Fruit fly (Drosophila melanogaster): ENCODE data around the gene kirre.

Gene kirre

dm6 chrX:2738663-2739062, 1.5 kb upstream of the kirre start, which contains the start of gene crm:
Gene crm, minus strand, starts transcription at chrX:2738773.
- TF ChIP-seq rgr (GFP tag; optimal IDR thresholded peaks at IDR 0.05) (no peak), Jra (GFP tag; optimal IDR thresholded peaks at IDR 0.05) (no peak), Rel (GFP tag; optimal IDR thresholded peaks at IDR 0.05) (no peak), Rel (tag; optimal IDR thresholded peaks at IDR 0.05) (peak; percentile 5), HLH106 (tag; optimal IDR thresholded peaks at IDR 0.05) (no peak), pan (optimal IDR thresholded peaks at IDR 0.05) (no peak), woc (GFP tag; optimal IDR thresholded peaks at IDR 0.05) (peak; percentile 39), Dfd (GFP tag; optimal IDR thresholded peaks at IDR 0.05) (no peak), Myc (optimal IDR thresholded peaks at IDR 0.05) (peak; percentile 94)

dm6 chrX:2742067-2742466, 1.9 kb downstream of the kirre start:
- TF ChIP-seq rgr (GFP tag; optimal IDR thresholded peaks at IDR 0.05) = no peak
- TF ChIP-seq dmrt93B (GFP tag; optimal IDR thresholded peaks at IDR 0.05) = no peak
- no peak for TF ChIP-seq lola (GFP tag; optimal IDR thresholded peaks at IDR 0.05)
- TF ChIP-seq HLH106 (tag; optimal IDR thresholded peaks at IDR 0.05) = no peak
- TF ChIP-seq psq (GFP tag; optimal IDR thresholded peaks at IDR 0.05) = no peak
- TF ChIP-seq Hr78 (GFP tag; optimal IDR thresholded peaks at IDR 0.05) = no peak
- no peak for TF ChIP-seq CG32264 (GFP tag; optimal IDR thresholded peaks at IDR 0.05)
- TF ChIP-seq dsf (GFP tag; optimal IDR thresholded peaks at IDR 0.05; ENCODE audit: borderline replicate concordance) = no peak
- no peak for TF ChIP-seq pan (optimal IDR thresholded peaks at IDR 0.05)
- no peak for TF ChIP-seq OdsH (GFP tag; optimal IDR thresholded peaks at IDR 0.05)
- TF ChIP-seq tai (GFP tag; optimal IDR thresholded peaks at IDR 0.05) = no peak
- TF ChIP-seq CG9705 (GFP tag; optimal IDR thresholded peaks at IDR 0.05) = no peak
- TF ChIP-seq woc (GFP tag; optimal IDR thresholded peaks at IDR 0.05) = no peak
- TF ChIP-seq usp (GFP tag; optimal IDR thresholded peaks at IDR 0.05) = no peak
- TF ChIP-seq Vsx2 (GFP tag; optimal IDR thresholded peaks at IDR 0.05; ENCODE audit: partially characterized antibody) = no peak
- no peak for TF ChIP-seq Dif (GFP tag; optimal IDR thresholded peaks at IDR 0.05; ENCODE audit: partially characterized antibody)

- TF ChIP-seq Hnf4 (GFP tag; optimal IDR thresholded peaks at IDR 0.05) (no peak), Rel (GFP tag; optimal IDR thresholded peaks at IDR 0.05) (no peak), Rel (tag; optimal IDR thresholded peaks at IDR 0.05) (no peak), dl (GFP tag; optimal IDR thresholded peaks at IDR 0.05; ENCODE audit: insufficient read depth in 1 of 2, partially characterized antibody in 2 of 2) (no peak), Hr78 (GFP tag; optimal IDR thresholded peaks at IDR 0.05) (no peak), Vsx2 (GFP tag; optimal IDR thresholded peaks at IDR 0.05; ENCODE audit: partially characterized antibody) (no peak), sage (GFP tag; optimal IDR thresholded peaks at IDR 0.05) (no peak), dsf (GFP tag; optimal IDR thresholded peaks at IDR 0.05; ENCODE audit: borderline replicate concordance) (no peak), OdsH (GFP tag; optimal IDR thresholded peaks at IDR 0.05) (peak; percentile 54), CG32264 (GFP tag; optimal IDR thresholded peaks at IDR 0.05) (no peak), jim (GFP tag; optimal IDR thresholded peaks at IDR 0.05) (no peak), Myc (optimal IDR thresholded peaks at IDR 0.05) (no peak), dmrt93B (GFP tag; optimal IDR thresholded peaks at IDR 0.05) (no peak), Mio (GFP tag; optimal IDR thresholded peaks at IDR 0.05) (no peak), Dif (GFP tag; optimal IDR thresholded peaks at IDR 0.05; ENCODE audit: partially characterized antibody) (no peak), h (GFP tag; optimal IDR thresholded peaks at IDR 0.05) (peak; percentile 72), Jra (GFP tag; optimal IDR thresholded peaks at IDR 0.05) (no peak), N (GFP tag; optimal IDR thresholded peaks at IDR 0.05) (no peak), Hr83 (GFP tag; optimal IDR thresholded peaks at IDR 0.05; ENCODE audit: poor library complexity, severe bottlenecking) (no peak), sv (GFP tag; optimal IDR thresholded peaks at IDR 0.05) (peak; percentile 62), brk (GFP tag; optimal IDR thresholded peaks at IDR 0.05) (no peak), Sp1 (GFP tag; optimal IDR thresholded peaks at IDR 0.05) (no peak), tai (GFP tag; optimal IDR thresholded peaks at IDR 0.05) (no peak), HLH106 (tag; optimal IDR thresholded peaks at IDR 0.05) (no peak), foxo (GFP tag; optimal IDR thresholded peaks at IDR 0.05) (peak in 1 of 2 experiments; percentile 75), Dfd (GFP tag; optimal IDR thresholded peaks at IDR 0.05) (no peak), CrebA (GFP tag; optimal IDR thresholded peaks at IDR 0.05; ENCODE audit: borderline replicate concordance) (no peak), rgr (GFP tag; optimal IDR thresholded peaks at IDR 0.05) (peak; percentile 70), CG9705 (GFP tag; optimal IDR thresholded peaks at IDR 0.05) (no peak), br (GFP tag; optimal IDR thresholded peaks at IDR 0.05) (peak; percentile 54), psq (GFP tag; optimal IDR thresholded peaks at IDR 0.05) (peak; percentile 31), woc (GFP tag; optimal IDR thresholded peaks at IDR 0.05) (no peak), Abd-B (GFP tag; optimal IDR thresholded peaks at IDR 0.05) (no peak), lola (GFP tag; optimal IDR thresholded peaks at IDR 0.05) (no peak), pan (optimal IDR thresholded peaks at IDR 0.05) (no peak), ey (GFP tag; optimal IDR thresholded peaks at IDR 0.05) (peak; percentile 56), GATAd (GFP tag; optimal IDR thresholded peaks at IDR 0.05) (no peak), fru (GFP tag; optimal IDR thresholded peaks at IDR 0.05) (peak; percentile 55), usp (GFP tag; optimal IDR thresholded peaks at IDR 0.05) (no peak)
Measured at dm6 chrX:2743020-2743419, 2.8 kb downstream of the kirre start.

All from whole organism, wandering third instar larva.